Fruit fly (Drosophila melanogaster) whole organism, embryonic: ENCODE measurements around the gene Cpr67Fb.
A peak's percentile ranks its signal among the peaks of the same experiment; 100 is the strongest.

Source experiments
- CG1024 ChIP-seq: fragments of 200-800 bp; sonication (Bioruptor generic); IDR thresholded peaks from 2 replicates; pipeline ENCODE4 v1.3.6; 2022; ENCODE audit warnings: missing biosample characterization, missing genetic modification characterization
- CG10321 ChIP-seq: fragments of 200-800 bp; sonication (Bioruptor generic); IDR thresholded peaks from 2 replicates; pipeline ENCODE4 v1.3.6; 2022; ENCODE audit warnings: missing biosample characterization, missing genetic modification characterization
- CG10565 ChIP-seq: fragments of 200-800 bp; sonication (Bioruptor generic); optimal IDR thresholded peaks from 3 replicates; lab custom pipeline; 2016; ENCODE audit warnings: missing biosample characterization, mild to moderate bottlenecking, missing genetic modification characterization
- CG10959 ChIP-seq: fragments of 200-800 bp; sonication (Bioruptor generic); IDR thresholded peaks from 2 replicates; pipeline ENCODE4 v1.3.6; 2022; ENCODE audit warnings: missing biosample characterization, missing genetic modification characterization
- CG11085 ChIP-seq: fragments of 200-800 bp; sonication (Bioruptor generic); IDR thresholded peaks from 2 replicates; pipeline ENCODE4 v1.3.6; 2022; ENCODE audit warnings: missing biosample characterization, missing genetic modification characterization
- CG13775 ChIP-seq: fragments of 200-800 bp; sonication (Bioruptor generic); optimal IDR thresholded peaks from 3 replicates; lab custom pipeline; 2017; ENCODE audit warnings: missing biosample characterization, mild to moderate bottlenecking, missing genetic modification characterization
- CG1647 ChIP-seq: fragments of 200-800 bp; sonication (Bioruptor generic); optimal IDR thresholded peaks from 3 replicates; lab custom pipeline; 2016; ENCODE audit warnings: missing biosample characterization, missing genetic modification characterization
- CG18619 ChIP-seq: fragments of 200-800 bp; sonication (Bioruptor generic); optimal IDR thresholded peaks from 3 replicates; lab custom pipeline; 2017; ENCODE audit warnings: missing biosample characterization, mild to moderate bottlenecking, missing genetic modification characterization
- CG18764 ChIP-seq: fragments of 200-800 bp; sonication (Bioruptor generic); optimal IDR thresholded peaks from 3 replicates; lab custom pipeline; 2016; ENCODE audit warnings: missing biosample characterization, missing genetic modification characterization
- CG2120 ChIP-seq: fragments of 200-800 bp; sonication (Bioruptor generic); optimal IDR thresholded peaks from 3 replicates; lab custom pipeline; 2016; ENCODE audit warnings: missing biosample characterization, missing genetic modification characterization
- CG2875 ChIP-seq: fragments of 200-800 bp; sonication (Bioruptor generic); optimal IDR thresholded peaks from 2 replicates; lab custom pipeline; 2017; ENCODE audit warnings: missing biosample characterization, mild to moderate bottlenecking, missing genetic modification characterization, missing genetic modification reagents
- CG32767 ChIP-seq: fragments of 200-800 bp; sonication (Bioruptor generic); IDR thresholded peaks from 2 replicates; pipeline ENCODE4 v1.3.6; 2022; ENCODE audit warnings: missing biosample characterization, missing genetic modification characterization
- CG4707 ChIP-seq: fragments of 200-800 bp; sonication (Bioruptor generic); optimal IDR thresholded peaks from 2 replicates; lab custom pipeline; 2018; ENCODE audit warnings: missing biosample characterization, mild to moderate bottlenecking, missing genetic modification characterization, moderate library complexity
- CG4820 ChIP-seq: fragments of 200-800 bp; sonication (Bioruptor generic); optimal IDR thresholded peaks from 3 replicates; lab custom pipeline; 2016; ENCODE audit warnings: missing biosample characterization, missing genetic modification characterization
- CG6654 ChIP-seq: fragments of 200-800 bp; sonication (Bioruptor generic); optimal IDR thresholded peaks from 2 replicates; lab custom pipeline; 2017; ENCODE audit warnings: missing biosample characterization, mild to moderate bottlenecking, missing genetic modification characterization
- CG9727 ChIP-seq: fragments of 200-800 bp; sonication (Bioruptor generic); optimal IDR thresholded peaks from 3 replicates; lab custom pipeline; 2017; ENCODE audit warnings: missing biosample characterization, mild to moderate bottlenecking, missing genetic modification characterization
- CG9876 ChIP-seq: fragments of 200-800 bp; sonication (Bioruptor generic); optimal IDR thresholded peaks from 2 replicates; lab custom pipeline; 2016; ENCODE audit warnings: missing biosample characterization, missing genetic modification characterization
- CkIIα-i1 ChIP-seq: fragments of 200-800 bp; sonication (Bioruptor generic); IDR thresholded peaks from 2 replicates; pipeline ENCODE4 v1.3.6; 2022; ENCODE audit warnings: missing biosample characterization, missing genetic modification characterization
- Drgx ChIP-seq: fragments of 200-800 bp; sonication (Bioruptor generic); IDR thresholded peaks from 2 replicates; pipeline ENCODE4 v1.3.6; 2022; ENCODE audit warnings: missing biosample characterization, missing genetic modification characterization
- Ets65A ChIP-seq: fragments of 200-800 bp; sonication (Bioruptor generic); peaks from one replicate; lab custom pipeline; 2016; ENCODE audit warnings: missing biosample characterization, missing genetic modification characterization
- Fer2 ChIP-seq: fragments of 200-800 bp; sonication (Bioruptor generic); optimal IDR thresholded peaks from 2 replicates; lab custom pipeline; 2018; ENCODE audit warnings: missing biosample characterization, mild to moderate bottlenecking, missing genetic modification characterization, moderate library complexity
- HLH3B ChIP-seq: fragments of 200-800 bp; sonication (Bioruptor generic); IDR thresholded peaks from 2 replicates; pipeline ENCODE4 v1.3.6; 2022; ENCODE audit warnings: missing biosample characterization, missing genetic modification characterization
- Hand ChIP-seq: fragments of 200-800 bp; sonication (Bioruptor generic); optimal IDR thresholded peaks from 2 replicates; lab custom pipeline; 2017; ENCODE audit warnings: mild to moderate bottlenecking, missing biosample characterization, missing genetic modification reagents, missing genetic modification characterization
- Lim3 ChIP-seq: fragments of 200-800 bp; sonication (Bioruptor generic); IDR thresholded peaks from 2 replicates; pipeline ENCODE4 v1.3.6; 2022; ENCODE audit warnings: missing biosample characterization, missing genetic modification characterization
- Myb ChIP-seq: fragments of 200-800 bp; sonication (Bioruptor generic); optimal IDR thresholded peaks from 2 replicates; lab custom pipeline; 2016; ENCODE audit warnings: missing biosample characterization, missing genetic modification characterization
- NK7.1 ChIP-seq: fragments of 200-800 bp; sonication (Bioruptor generic); optimal IDR thresholded peaks from 3 replicates; lab custom pipeline; 2016; ENCODE audit warnings: missing biosample characterization, missing genetic modification characterization
- Poxn ChIP-seq: fragments of 200-800 bp; sonication (Bioruptor generic); IDR thresholded peaks from 2 replicates; pipeline ENCODE4 v1.3.6; 2022; ENCODE audit warnings: missing biosample characterization, missing genetic modification characterization
- Six4 ChIP-seq: fragments of 200-800 bp; sonication (Bioruptor generic); optimal IDR thresholded peaks from 2 replicates; lab custom pipeline; 2016; ENCODE audit warnings: missing biosample characterization, missing genetic modification characterization
- Sox102F ChIP-seq: fragments of 200-800 bp; sonication (Bioruptor generic); optimal IDR thresholded peaks from 2 replicates; lab custom pipeline; 2018; ENCODE audit warnings: missing biosample characterization, mild to moderate bottlenecking, missing genetic modification characterization, moderate library complexity
- Usf ChIP-seq: fragments of 200-800 bp; sonication (Bioruptor generic); optimal IDR thresholded peaks from 2 replicates; lab custom pipeline; 2017; ENCODE audit warnings: missing genotype, missing biosample characterization, missing genetic modification characterization
- Vsx1 ChIP-seq: fragments of 200-800 bp; sonication (Bioruptor generic); optimal IDR thresholded peaks from 2 replicates; lab custom pipeline; 2017; ENCODE audit warnings: missing biosample characterization, mild to moderate bottlenecking, missing genetic modification characterization, missing genetic modification reagents
- ab ChIP-seq: fragments of 200-800 bp; sonication (Bioruptor generic); optimal IDR thresholded peaks from 2 replicates; lab custom pipeline; 2016; ENCODE audit warnings: missing biosample characterization, missing genetic modification characterization
- al ChIP-seq: fragments of 200-800 bp; sonication (Bioruptor generic); IDR thresholded peaks from 2 replicates; pipeline ENCODE4 v1.3.6; 2022; ENCODE audit warnings: missing biosample characterization, missing genetic modification characterization
- bbx ChIP-seq: fragments of 200-800 bp; sonication (Bioruptor generic); IDR thresholded peaks from 2 replicates; pipeline ENCODE4 v1.3.6; 2022; ENCODE audit warnings: missing biosample characterization, missing genetic modification characterization; ENCODE audit not compliant: partially characterized antibody
- caup ChIP-seq: fragments of 200-800 bp; sonication (Bioruptor generic); optimal IDR thresholded peaks from 3 replicates; lab custom pipeline; 2017; ENCODE audit warnings: missing biosample characterization, mild to moderate bottlenecking, missing genetic modification characterization, moderate library complexity; ENCODE audit not compliant: severe bottlenecking
- cg ChIP-seq: fragments of 200-800 bp; sonication (Bioruptor generic); optimal IDR thresholded peaks from 3 replicates; lab custom pipeline; 2019; ENCODE audit warnings: missing biosample characterization, mild to moderate bottlenecking, missing genetic modification characterization, moderate library complexity
- crol ChIP-seq: fragments of 200-800 bp; sonication (Bioruptor generic); IDR thresholded peaks from 2 replicates; pipeline ENCODE4 v1.3.6; 2022; ENCODE audit warnings: missing biosample characterization, missing genetic modification characterization
- dysf ChIP-seq: fragments of 200-800 bp; sonication (Bioruptor generic); IDR thresholded peaks from 3 replicates; pipeline ENCODE4 v1.3.6; 2022; ENCODE audit warnings: missing biosample characterization, missing genetic modification characterization
- esg ChIP-seq: fragments of 200-800 bp; sonication (Bioruptor generic); conservative IDR thresholded peaks from 2 replicates; pipeline ENCODE4 v1.3.6; 2022; ENCODE audit warnings: missing biosample characterization, missing genetic modification characterization
- gfzf ChIP-seq: fragments of 200-800 bp; sonication (Bioruptor generic); optimal IDR thresholded peaks from 2 replicates; lab custom pipeline; 2016; ENCODE audit warnings: missing biosample characterization, mild to moderate bottlenecking, missing genetic modification characterization, moderate library complexity
- hkb ChIP-seq, 2 experiments: fragments of 200-800 bp in 1 of 2; fragments of >200 bp in 1 of 2; sonication (Bioruptor generic) in 1 of 2; IDR thresholded peaks in 1 of 2; optimal IDR thresholded peaks in 1 of 2; 2 replicates each; pipeline versions ENCODE4 v1.3.6 to Lab custom; 2017 to 2022; ENCODE audit warnings: missing biosample characterization in 1 of 2, missing genetic modification characterization in 1 of 2
- jing ChIP-seq: fragments of 200-800 bp; sonication (Bioruptor generic); optimal IDR thresholded peaks from 2 replicates; lab custom pipeline; 2018; ENCODE audit warnings: missing biosample characterization, mild to moderate bottlenecking, missing genetic modification characterization
- kah ChIP-seq: fragments of 200-800 bp; sonication (Bioruptor generic); optimal IDR thresholded peaks from 2 replicates; lab custom pipeline; 2018; ENCODE audit warnings: missing biosample characterization, mild to moderate bottlenecking, missing genetic modification characterization
- ken ChIP-seq: fragments of 200-800 bp; sonication (Bioruptor generic); IDR thresholded peaks from 3 replicates; pipeline ENCODE4 v1.3.6; 2022; ENCODE audit warnings: missing biosample characterization, missing genetic modification characterization
- lab ChIP-seq: fragments of 200-800 bp; sonication (Bioruptor generic); optimal IDR thresholded peaks from 3 replicates; lab custom pipeline; 2017; ENCODE audit warnings: missing biosample characterization, missing genetic modification characterization, mild to moderate bottlenecking, moderate library complexity, missing genetic modification reagents
- nom ChIP-seq: fragments of 200-800 bp; sonication (Bioruptor generic); optimal IDR thresholded peaks from 2 replicates; lab custom pipeline; 2017; ENCODE audit warnings: missing biosample characterization, missing genetic modification characterization, mild to moderate bottlenecking, moderate library complexity, missing genetic modification reagents
- sc ChIP-seq, 3 experiments: fragments of >200 bp in 2 of 3; fragments of 200-800 bp in 1 of 3; sonication (Bioruptor generic) in 1 of 3; optimal IDR thresholded peaks; 2 replicates in 2 of 3; 3 replicates in 1 of 3; lab custom pipeline; 2017; ENCODE audit warnings: mild to moderate bottlenecking in 1 of 3, missing biosample characterization in 1 of 3, missing genetic modification characterization in 1 of 3, missing genetic modification reagents in 1 of 3
- sima ChIP-seq: fragments of 200-800 bp; sonication (Bioruptor generic); optimal IDR thresholded peaks from 2 replicates; lab custom pipeline; 2016; ENCODE audit warnings: missing biosample characterization, missing genetic modification characterization
- tx ChIP-seq: fragments of 200-800 bp; sonication (Bioruptor generic); optimal IDR thresholded peaks from 2 replicates; lab custom pipeline; 2016; ENCODE audit warnings: missing biosample characterization, missing genetic modification characterization

The Cpr67Fb gene

dm6 chr3L:10866633-10867379 is 27.2 kb upstream of the Cpr67Fb start (continued):
- TF ChIP-seq CG6654 = no peak
- TF ChIP-seq gfzf = no peak
- TF ChIP-seq Six4 = no peak
- TF ChIP-seq caup (GFP tag; lab: Kevin White, UChicago) = peak; percentile 14
- TF ChIP-seq Myb = peak; percentile 41
- TF ChIP-seq dysf (GFP tag; lab: Robert Waterston, UW) = peak; percentile 71; the same call in 2 of the 3 replicates
- peak; percentile 38 for TF ChIP-seq esg
- no peak for TF ChIP-seq CG10321 (GFP tag; lab: Robert Waterston, UW)
- TF ChIP-seq CG9727 = peak; percentile 25
- 0 out of 3 replicates have a peak, but pooled peaks have one; percentile 38 for TF ChIP-seq ken (GFP tag; lab: Robert Waterston, UW)
- no peak for TF ChIP-seq Usf (GFP tag; lab: Kevin White, UChicago)
- TF ChIP-seq NK7.1 = peak; percentile 25
- no peak for TF ChIP-seq Hand (GFP tag; lab: Kevin White, UChicago)
- no peak for TF ChIP-seq CG4707 (GFP tag; lab: Kevin White, UChicago)
- TF ChIP-seq Fer2 = no peak
- TF ChIP-seq Sox102F (GFP tag; lab: Kevin White, UChicago) = peak; percentile 7
- no peak for TF ChIP-seq hkb (optimal IDR thresholded peaks at IDR 0.05; lab: Kevin White, UChicago)
- no peak; the same call in 1 of the 2 replicates for TF ChIP-seq hkb (GFP tag; IDR thresholded peaks at IDR 0.05; lab: Robert Waterston, UW)
- TF ChIP-seq kah (GFP tag; lab: Kevin White, UChicago) = no peak
- TF ChIP-seq CG13775 (GFP tag; lab: Kevin White, UChicago) = peak; percentile 27
- peak; percentile 78 for TF ChIP-seq CG2120 (GFP tag; lab: Kevin White, UChicago)
- TF ChIP-seq tx = no peak
- no peak for TF ChIP-seq CG18764 (GFP tag; lab: Kevin White, UChicago)
- no peak for TF ChIP-seq CG10565 (GFP tag; lab: Kevin White, UChicago)
- no peak for TF ChIP-seq nom (GFP tag; lab: Kevin White, UChicago)
- TF ChIP-seq Lim3 (GFP tag; lab: Robert Waterston, UW) = no peak
- TF ChIP-seq CkIIα-i1 = no peak
- no peak for TF ChIP-seq sima (GFP tag; lab: Kevin White, UChicago)
- no peak for TF ChIP-seq CG10959 (GFP tag; lab: Robert Waterston, UW)
- no peak for TF ChIP-seq Poxn
- no peak for TF ChIP-seq ab (GFP tag; lab: Kevin White, UChicago)
- TF ChIP-seq crol (GFP tag; lab: Robert Waterston, UW) = peak; percentile 82
- peak; percentile 8 for TF ChIP-seq CG4820 (GFP tag; lab: Kevin White, UChicago)
- peak; percentile 36 for TF ChIP-seq CG1647 (GFP tag; lab: Kevin White, UChicago)
- no peak for TF ChIP-seq CG32767 (GFP tag; lab: Robert Waterston, UW)
- TF ChIP-seq bbx (GFP tag; lab: Robert Waterston, UW) = no peak
- no peak for TF ChIP-seq sc (optimal IDR thresholded peaks at IDR 0.05; lab: Kevin White, UChicago)
- TF ChIP-seq sc (GFP tag; optimal IDR thresholded peaks at IDR 0.05; lab: Kevin White, UChicago) = no peak
- peak; percentile 57; the same call in 1 of the 2 replicates for TF ChIP-seq al
- TF ChIP-seq lab (GFP tag; lab: Kevin White, UChicago) = peak; percentile 58
- TF ChIP-seq Ets65A (GFP tag; lab: Kevin White, UChicago) = no peak
- TF ChIP-seq HLH3B (GFP tag; lab: Robert Waterston, UW) = no peak
- TF ChIP-seq CG18619 = peak; percentile 18
- TF ChIP-seq CG1024 = no peak
- no peak for TF ChIP-seq cg (GFP tag; lab: Kevin White, UChicago)
- no peak for TF ChIP-seq CG2875 (GFP tag; lab: Kevin White, UChicago)
- TF ChIP-seq Vsx1 (GFP tag; lab: Kevin White, UChicago) = no peak
- no peak for TF ChIP-seq CG11085 (GFP tag; lab: Robert Waterston, UW)
- no peak for TF ChIP-seq CG9876 (GFP tag; lab: Kevin White, UChicago)
- TF ChIP-seq jing (GFP tag; lab: Kevin White, UChicago) = no peak
- no peak for TF ChIP-seq Drgx
